Fruit fly (Drosophila melanogaster): Measurements from ENCODE around the gene Mst36Fa.
A peak's percentile ranks its signal among the peaks of the same experiment; 100 is the strongest.

Mst36Fa gene

DNA sequence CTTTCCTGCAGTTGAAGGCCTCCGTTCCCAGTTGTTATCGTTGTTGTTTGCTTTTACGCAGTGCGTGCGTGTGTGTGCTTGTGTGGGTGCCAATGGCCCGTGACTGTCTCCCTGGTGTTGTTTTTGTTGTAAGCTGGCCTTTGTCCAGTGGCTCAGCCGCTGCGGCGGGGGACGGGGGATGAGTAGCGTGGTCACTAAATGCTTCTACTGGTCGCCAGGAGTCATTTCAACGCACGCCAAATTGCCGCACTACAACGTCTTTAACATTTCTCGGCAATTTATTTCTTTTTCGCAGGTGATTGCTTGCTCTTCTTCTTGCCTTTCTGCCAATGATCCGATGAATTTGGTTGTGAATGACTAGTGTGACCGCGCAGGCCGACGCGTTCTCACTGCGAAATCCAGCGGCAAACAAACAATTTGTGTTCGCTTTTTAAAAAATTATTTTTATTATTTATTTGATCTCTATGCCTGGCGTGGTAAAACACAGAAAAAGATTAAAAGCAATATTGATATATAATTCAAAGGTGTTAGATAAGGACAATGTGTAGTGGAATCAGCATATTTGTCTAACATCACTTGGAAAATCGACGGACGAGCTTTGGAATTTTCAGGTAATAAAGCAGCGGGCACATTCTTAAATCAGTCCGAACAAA is 31.6 kb upstream of the Mst36Fa start, which contains the start of the genes Faf2 and Grip71 (continued):
- TF ChIP-seq pita (GFP tag; optimal IDR thresholded peaks at IDR 0.05) (no peak), HmgZ (tag; optimal IDR thresholded peaks at IDR 0.05) (peak; percentile 94), CG10209 (GFP tag; optimal IDR thresholded peaks at IDR 0.05) (peak; percentile 90), CG10147 (GFP tag; optimal IDR thresholded peaks at IDR 0.05) (peak; percentile 83), CG9817 (tag; optimal IDR thresholded peaks at IDR 0.05) (peak; percentile 96), Myb (GFP tag; optimal IDR thresholded peaks at IDR 0.05) (peak; percentile 66), B-H1 (GFP tag; IDR thresholded peaks at IDR 0.05) (peak; percentile 94), CG3407 (GFP tag; optimal IDR thresholded peaks at IDR 0.05) (peak; percentile 80), tll (GFP tag; optimal IDR thresholded peaks at IDR 0.05) (peak in 1 of 2 experiments; percentile 22), pnt (GFP tag; optimal IDR thresholded peaks at IDR 0.05) (peak; percentile 90), E2f1 (GFP tag; IDR thresholded peaks at IDR 0.05) (peak; percentile 93), insv (GFP tag; optimal IDR thresholded peaks at IDR 0.05) (peak in 1 of 2 experiments; percentile 59), CG10321 (GFP tag; IDR thresholded peaks at IDR 0.05) (peak; percentile 56; the same call in 1 of the 2 replicates), CG4360 (GFP tag; IDR thresholded peaks at IDR 0.05) (peak; percentile 88), NfI (GFP tag; optimal IDR thresholded peaks at IDR 0.05) (peak; percentile 92), Oli (tag; optimal IDR thresholded peaks at IDR 0.05) (peak; percentile 86), CG4820 (GFP tag; optimal IDR thresholded peaks at IDR 0.05) (peak; percentile 88), CG9215 (GFP tag; IDR thresholded peaks at IDR 0.05) (peak; percentile 92), D19B (GFP tag; optimal IDR thresholded peaks at IDR 0.05) (peak; percentile 77), dati (GFP tag; IDR thresholded peaks at IDR 0.05) (peak; percentile 87), CG17361 (GFP tag; IDR thresholded peaks at IDR 0.05) (peak; percentile 95), CG12071 (GFP tag; optimal IDR thresholded peaks at IDR 0.05) (peak; percentile 41), sc (optimal IDR thresholded peaks at IDR 0.05) (no peak), sc (GFP tag; optimal IDR thresholded peaks at IDR 0.05) (peak; percentile 67), CG17186 (GFP tag; optimal IDR thresholded peaks at IDR 0.05) (peak; percentile 85), org-1 (GFP tag; optimal IDR thresholded peaks at IDR 0.05) (peak; percentile 71), Ptx1 (GFP tag; IDR thresholded peaks at IDR 0.05) (peak; percentile 97), CG15269 (tag; optimal IDR thresholded peaks at IDR 0.05) (peak; percentile 89), Mes4 (GFP tag; optimal IDR thresholded peaks at IDR 0.05) (peak; percentile 51), CG4328 (GFP tag; optimal IDR thresholded peaks at IDR 0.05) (peak; percentile 66), zfh1 (GFP tag; IDR thresholded peaks at IDR 0.05) (peak; percentile 96), Nf-YA (GFP tag; IDR thresholded peaks at IDR 0.05) (peak; percentile 84), PHDP (tag; optimal IDR thresholded peaks at IDR 0.05) (peak; percentile 89), pb (GFP tag; optimal IDR thresholded peaks at IDR 0.05) (peak; percentile 31), sob (GFP tag; IDR thresholded peaks at IDR 0.05) (peak; percentile 96), CG2889 (GFP tag; IDR thresholded peaks at IDR 0.05) (peak; percentile 91), Dfd (GFP tag; optimal IDR thresholded peaks at IDR 0.05) (peak; percentile 43 to 65), gcm2 (GFP tag; optimal IDR thresholded peaks at IDR 0.05) (no peak), Doc3 (GFP tag; IDR thresholded peaks at IDR 0.05; ENCODE audit: partially characterized antibody) (no peak), CG15514 (GFP tag; optimal IDR thresholded peaks at IDR 0.05) (peak; percentile 90), cwo (GFP tag; optimal IDR thresholded peaks at IDR 0.05) (peak; percentile 17), stwl (tag; optimal IDR thresholded peaks at IDR 0.05) (peak; percentile 74), Dp (GFP tag; optimal IDR thresholded peaks at IDR 0.05) (peak; percentile 79), mam (GFP tag; optimal IDR thresholded peaks at IDR 0.05) (peak; percentile 93), CG43689 (GFP tag; IDR thresholded peaks at IDR 0.05) (peak; percentile 74), btn (GFP tag; optimal IDR thresholded peaks at IDR 0.05) (no peak), Chrac-16 (GFP tag; optimal IDR thresholded peaks at IDR 0.05) (peak; percentile 94), HHEX (GFP tag; optimal IDR thresholded peaks at IDR 0.05) (peak; percentile 67), CG13775 (GFP tag; optimal IDR thresholded peaks at IDR 0.05) (peak; percentile 91), al (GFP tag; IDR thresholded peaks at IDR 0.05) (peak; percentile 95)

Data from whole organism, embryonic.